Worm (Caenorhabditis elegans): ENCODE data around the gene F08G5.3.

F08G5.3 gene

ce11 chrIV:12382864-12383263, 34.5 kb downstream of the F08G5.3 start, which contains the start of gene thn-2:
thn-2 (plus strand) TSS chrIV:12383170.
- TF ChIP-seq unc-62 (GFP tag; optimal IDR thresholded peaks at IDR 0.05): no peak

- TF ChIP-seq unc-62 (GFP tag; optimal IDR thresholded peaks at IDR 0.05): no peak
Measured at ce11 chrIV:12379784-12380183, 37.6 kb downstream of the F08G5.3 start, which contains the start of gene thn-1. thn-1 (plus strand) TSS chrIV:12380084.

DNA sequence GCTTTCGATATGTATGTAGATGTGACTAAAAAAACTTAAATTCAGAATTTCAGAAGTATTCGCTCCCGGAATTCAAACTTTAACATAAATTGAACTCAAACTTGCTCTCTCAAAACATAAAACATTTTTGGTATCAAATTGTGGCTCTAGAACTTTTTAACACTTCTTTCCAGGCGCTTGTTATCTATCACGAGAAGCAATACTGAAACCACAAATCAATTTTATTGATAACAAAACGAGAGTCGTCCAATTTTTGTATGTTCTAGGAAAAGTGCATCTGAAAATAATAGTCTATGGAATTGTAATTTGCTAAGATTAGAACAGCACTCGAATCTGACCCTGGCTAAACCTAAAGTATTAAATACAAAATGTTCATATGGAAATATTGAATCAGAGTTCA, 38.5 kb downstream of the F08G5.3 start:
- no peak for TF ChIP-seq unc-62 (GFP tag; optimal IDR thresholded peaks at IDR 0.05)

DNA sequence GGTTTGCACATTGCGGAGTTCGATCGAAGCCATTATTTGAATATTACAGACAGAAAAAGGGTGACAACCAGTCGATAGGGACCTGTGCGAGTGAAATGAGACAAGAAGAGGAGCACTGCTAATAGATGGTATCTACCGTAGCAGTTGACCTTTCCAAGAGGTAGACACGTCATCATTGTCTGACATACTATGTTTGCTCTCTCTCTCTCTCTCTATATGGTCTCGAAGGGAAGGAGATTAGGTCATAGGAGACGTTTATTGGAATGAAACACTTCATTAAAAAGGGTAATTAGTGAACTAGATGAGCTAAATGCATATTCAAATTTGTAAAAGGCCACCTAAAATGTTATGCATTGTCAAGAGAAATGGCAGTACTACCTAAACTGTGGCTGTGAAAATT, 41.4 kb downstream of the F08G5.3 start, which contains the start of gene atz-1:
Gene atz-1 (minus strand): TSS at position 101 of the 400 bp plus-strand sequence.
- TF ChIP-seq unc-62 (GFP tag; optimal IDR thresholded peaks at IDR 0.05): no peak

DNA sequence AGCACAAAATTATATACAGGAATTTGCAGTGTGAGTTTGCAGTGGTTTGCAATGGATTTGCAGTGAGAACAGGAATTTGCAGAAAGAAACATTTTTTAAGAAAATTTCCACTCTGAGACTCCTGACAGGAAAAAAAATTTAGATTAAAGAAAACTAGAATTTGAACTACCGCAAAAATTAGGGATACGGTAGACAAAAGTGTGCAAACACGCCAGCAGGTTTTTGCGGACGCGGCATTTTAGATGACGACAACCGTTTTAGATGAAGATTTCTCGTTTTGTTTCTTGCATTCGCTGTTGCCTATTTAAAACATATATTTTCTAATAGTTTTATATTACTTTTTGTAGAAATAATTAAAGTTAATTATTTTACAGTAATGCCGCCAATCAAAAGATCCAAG, 45.5 kb downstream of the F08G5.3 start, which contains the start of gene wdr-46:
Gene wdr-46 (plus strand): TSS at position 375 of the 400 bp plus-strand sequence.
- no peak for TF ChIP-seq unc-62 (GFP tag; optimal IDR thresholded peaks at IDR 0.05)

DNA sequence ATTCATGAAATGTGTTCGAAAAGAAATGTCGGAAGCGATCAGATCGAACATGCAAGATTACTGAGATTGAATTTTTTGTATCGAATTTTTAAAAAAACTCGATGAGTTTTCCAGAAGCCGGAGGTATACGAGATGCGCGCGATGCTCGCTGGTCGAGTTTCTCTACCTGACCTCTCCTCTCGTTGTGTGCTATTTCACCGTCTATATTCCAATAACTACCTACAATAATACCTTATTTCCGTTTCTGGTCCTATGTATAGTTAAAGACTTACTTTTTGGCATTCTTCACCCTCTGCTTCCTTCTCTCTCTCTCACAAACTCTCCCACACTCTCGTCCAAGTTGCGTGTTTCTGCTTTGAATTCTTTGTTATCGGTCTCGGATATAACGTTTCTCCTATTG, 46.0 kb downstream of the F08G5.3 start:
- TF ChIP-seq unc-62 (GFP tag; optimal IDR thresholded peaks at IDR 0.05): no peak

DNA sequence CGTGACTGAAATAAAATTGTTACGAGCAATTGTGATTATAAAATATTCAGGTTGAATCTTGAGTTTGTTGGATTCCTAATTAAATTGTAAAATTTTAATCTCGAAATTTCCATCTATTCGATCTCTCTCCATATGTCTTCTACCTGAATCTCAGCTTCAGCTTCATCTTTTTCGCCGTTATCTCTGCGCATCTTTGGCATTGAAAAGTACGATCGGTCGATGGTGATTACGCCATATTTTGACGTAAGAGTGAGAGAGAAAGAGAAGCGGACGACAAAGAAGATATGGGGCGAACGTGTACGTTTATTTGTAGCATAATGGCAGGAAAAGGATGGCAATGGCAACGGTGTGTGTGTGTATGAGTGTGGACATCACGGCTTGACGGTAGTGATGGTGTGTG, 50.8 kb downstream of the F08G5.3 start:
- no peak for TF ChIP-seq unc-62 (GFP tag; optimal IDR thresholded peaks at IDR 0.05)

DNA sequence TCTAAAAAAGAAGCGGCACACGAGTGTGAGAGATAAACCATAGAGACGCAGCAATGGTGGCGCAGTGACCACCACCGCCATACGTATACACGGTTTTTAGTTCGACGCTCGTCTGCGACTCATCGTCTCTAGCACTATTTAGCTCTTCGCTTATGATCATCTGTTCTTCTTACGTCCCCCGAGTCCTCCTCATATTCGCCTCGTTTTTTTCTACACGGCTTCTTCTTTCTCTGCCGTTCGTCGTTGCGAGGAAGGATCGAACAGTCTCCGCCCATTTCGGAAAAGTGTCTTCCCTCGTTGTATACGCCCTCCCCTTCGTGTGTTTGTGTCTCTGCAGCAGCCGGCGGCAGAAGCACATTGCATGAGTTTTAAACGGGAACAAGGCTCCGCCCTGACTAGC, 52.4 kb downstream of the F08G5.3 start:
- no peak for TF ChIP-seq unc-62 (GFP tag; optimal IDR thresholded peaks at IDR 0.05)
